Worm (Caenorhabditis elegans): ENCODE data around the gene dmd-8.

DNA sequence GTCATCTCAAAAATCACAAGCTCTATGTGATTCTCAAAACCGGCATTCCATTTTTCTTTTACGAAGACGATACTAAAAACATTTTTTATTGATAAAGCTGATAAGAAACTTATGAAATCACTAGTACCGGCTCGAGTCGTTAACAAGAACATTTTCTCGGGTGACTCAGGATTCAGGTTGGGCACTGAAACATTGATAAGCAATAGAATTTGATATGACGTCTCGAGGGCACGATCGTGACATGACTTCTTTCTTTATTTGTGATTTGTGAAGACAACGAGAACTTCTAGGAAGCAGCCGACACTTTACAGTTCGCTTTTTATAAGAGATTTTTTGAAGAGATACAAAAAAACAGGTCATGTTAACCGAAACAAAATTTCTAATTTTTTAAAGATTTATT is 2.5 kb downstream of the dmd-8 start:
- TF ChIP-seq unc-55 (GFP tag; optimal IDR thresholded peaks at IDR 0.05) (no peak), nhr-11 (tag; optimal IDR thresholded peaks at IDR 0.05) (no peak), alr-1 (tag; optimal IDR thresholded peaks at IDR 0.05) (no peak), nhr-77 (tag; optimal IDR thresholded peaks at IDR 0.05) (no peak), lin-39 (tag; optimal IDR thresholded peaks at IDR 0.05) (no peak), nhr-10 (tag; optimal IDR thresholded peaks at IDR 0.05) (no peak), snpc-4 (tag; optimal IDR thresholded peaks at IDR 0.05) (no peak), peb-1 (tag; optimal IDR thresholded peaks at IDR 0.05) (no peak), elt-1 (tag; optimal IDR thresholded peaks at IDR 0.05) (no peak), nhr-6 (tag; optimal IDR thresholded peaks at IDR 0.05) (no peak), unc-62 (GFP tag; optimal IDR thresholded peaks at IDR 0.05) (no peak), nhr-237 (tag; optimal IDR thresholded peaks at IDR 0.05) (no peak)
